Worm (Caenorhabditis elegans): ENCODE data around the gene pvf-1.

The pvf-1 gene

ce11 chrIII:1794100-1794499, 30.0 kb downstream of the pvf-1 start:
- no peak for TF ChIP-seq tbx-2 (tag; optimal IDR thresholded peaks at IDR 0.05)
- no peak for TF ChIP-seq nfya-1 (tag; optimal IDR thresholded peaks at IDR 0.05; ENCODE audit: insufficient read depth)
- TF ChIP-seq ceh-28 (tag; optimal IDR thresholded peaks at IDR 0.05) = peak; percentile 65
- TF ChIP-seq ama-1 (optimal IDR thresholded peaks at IDR 0.05) = no peak

DNA sequence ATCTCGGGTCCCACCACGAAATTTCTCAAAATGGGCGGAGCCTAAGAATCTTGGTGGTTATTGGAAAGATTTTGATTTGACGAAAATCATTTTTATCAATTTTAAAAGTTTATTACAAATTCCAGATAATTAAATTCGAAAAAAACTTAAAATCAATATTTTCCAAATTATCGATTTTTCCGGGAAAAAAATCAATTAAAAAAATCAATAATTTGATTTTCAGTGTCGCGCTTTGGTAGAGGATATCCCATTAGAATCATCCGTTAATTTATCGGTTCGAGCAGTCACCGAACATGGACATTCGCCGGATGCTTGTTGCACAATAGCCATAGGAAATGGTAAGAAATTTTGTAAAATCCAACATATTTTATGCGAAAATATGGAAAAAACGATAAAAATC, 30.7 kb downstream of the pvf-1 start:
- peak; percentile 84 for TF ChIP-seq ceh-28 (tag; optimal IDR thresholded peaks at IDR 0.05)
- TF ChIP-seq nhr-28 (tag; optimal IDR thresholded peaks at IDR 0.05) = no peak

- TF ChIP-seq lin-39 (tag; optimal IDR thresholded peaks at IDR 0.05) (peak; percentile 21), nfya-1 (tag; optimal IDR thresholded peaks at IDR 0.05; ENCODE audit: insufficient read depth) (peak; percentile 17), nhr-77 (tag; optimal IDR thresholded peaks at IDR 0.05) (no peak)
Measured at ce11 chrIII:1791949-1792348, 32.2 kb downstream of the pvf-1 start.

ce11 chrIII:1788972-1789371, 35.1 kb downstream of the pvf-1 start:
- TF ChIP-seq mml-1 (tag; optimal IDR thresholded peaks at IDR 0.05) = no peak
- no peak for TF ChIP-seq unc-39 (tag; optimal IDR thresholded peaks at IDR 0.05)
- no peak for TF ChIP-seq sea-2 (GFP tag; optimal IDR thresholded peaks at IDR 0.05)
- TF ChIP-seq egl-5 (tag; optimal IDR thresholded peaks at IDR 0.05) = no peak
- no peak for TF ChIP-seq hmg-11 (tag; optimal IDR thresholded peaks at IDR 0.05)
- TF ChIP-seq nhr-67 (tag; optimal IDR thresholded peaks at IDR 0.05) = no peak
- no peak for TF ChIP-seq nhr-23 (tag; optimal IDR thresholded peaks at IDR 0.05)
- no peak for TF ChIP-seq skn-1 (tag; optimal IDR thresholded peaks at IDR 0.05)
- no peak for TF ChIP-seq nhr-12 (tag; optimal IDR thresholded peaks at IDR 0.05)
- no peak for TF ChIP-seq ZK546.5 (tag; optimal IDR thresholded peaks at IDR 0.05)
- no peak for TF ChIP-seq pqm-1 (tag; optimal IDR thresholded peaks at IDR 0.05)
- TF ChIP-seq ztf-4 (tag; optimal IDR thresholded peaks at IDR 0.05) = no peak
- TF ChIP-seq tbx-2 (tag; optimal IDR thresholded peaks at IDR 0.05) = no peak

ce11 chrIII:1788033-1788432, 36.1 kb downstream of the pvf-1 start, which contains the start of gene rimb-1:
TSS of gene rimb-1 (plus strand) at chrIII:1788333.
- no peak for TF ChIP-seq nhr-28 (tag; optimal IDR thresholded peaks at IDR 0.05)
- TF ChIP-seq mdl-1 (tag; optimal IDR thresholded peaks at IDR 0.05) = no peak
- no peak for TF ChIP-seq elt-2 (tag; optimal IDR thresholded peaks at IDR 0.05)
- TF ChIP-seq nhr-23 (tag; optimal IDR thresholded peaks at IDR 0.05) = no peak

DNA sequence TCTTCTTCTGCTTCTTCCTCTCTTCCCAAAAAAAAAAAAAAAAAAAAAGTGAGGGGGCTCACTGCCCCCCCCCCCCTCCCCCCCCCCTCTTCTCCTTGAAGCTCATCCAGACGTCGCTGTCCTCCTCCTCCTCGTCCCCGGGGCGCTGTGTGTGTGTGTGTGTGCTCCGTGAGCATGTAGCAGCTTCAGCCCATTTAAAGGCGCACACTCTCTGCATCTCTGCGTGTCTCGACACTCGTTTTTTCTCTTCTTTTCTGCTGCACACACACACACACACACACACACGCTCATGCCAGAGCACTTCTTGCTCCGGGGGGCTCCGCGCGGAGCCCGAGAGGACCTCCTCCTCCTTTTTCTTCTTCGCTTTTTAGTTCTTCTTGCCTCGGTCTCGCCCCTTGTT, 38.3 kb downstream of the pvf-1 start:
- TF ChIP-seq lin-15B (tag; optimal IDR thresholded peaks at IDR 0.05) = peak; percentile 40
- TF ChIP-seq lin-39 (tag; optimal IDR thresholded peaks at IDR 0.05) = peak; percentile 56
- TF ChIP-seq mdl-1 (tag; optimal IDR thresholded peaks at IDR 0.05) = no peak
- no peak for TF ChIP-seq nhr-67 (tag; optimal IDR thresholded peaks at IDR 0.05)
- TF ChIP-seq nhr-28 (tag; optimal IDR thresholded peaks at IDR 0.05) = no peak
- no peak for TF ChIP-seq nhr-237 (tag; optimal IDR thresholded peaks at IDR 0.05)
- TF ChIP-seq nhr-76 (tag; optimal IDR thresholded peaks at IDR 0.05) = no peak
- TF ChIP-seq snpc-4 (tag; optimal IDR thresholded peaks at IDR 0.05) = peak; percentile 5
- peak; percentile 15 for TF ChIP-seq tbx-2 (tag; optimal IDR thresholded peaks at IDR 0.05)
- no peak for TF ChIP-seq nhr-25 (tag; optimal IDR thresholded peaks at IDR 0.05)
- TF ChIP-seq unc-39 (tag; optimal IDR thresholded peaks at IDR 0.05) = no peak
- TF ChIP-seq nfya-1 (tag; optimal IDR thresholded peaks at IDR 0.05; ENCODE audit: insufficient read depth) = peak; percentile 75
- TF ChIP-seq ceh-28 (tag; optimal IDR thresholded peaks at IDR 0.05) = no peak
- peak; percentile 33 for TF ChIP-seq ceh-82 (tag; optimal IDR thresholded peaks at IDR 0.05)
- no peak for TF ChIP-seq ceh-16 (tag; optimal IDR thresholded peaks at IDR 0.05)
- TF ChIP-seq unc-62 (GFP tag; optimal IDR thresholded peaks at IDR 0.05) = no peak
- TF ChIP-seq aly-2 (tag; optimal IDR thresholded peaks at IDR 0.05) = no peak
- no peak for TF ChIP-seq elt-1 (tag; optimal IDR thresholded peaks at IDR 0.05)
- no peak for TF ChIP-seq fos-1 (tag; optimal IDR thresholded peaks at IDR 0.05)
- TF ChIP-seq fkh-10 (GFP tag; optimal IDR thresholded peaks at IDR 0.05) = peak; percentile 41
- no peak for TF ChIP-seq egl-5 (tag; optimal IDR thresholded peaks at IDR 0.05)
- TF ChIP-seq nhr-11 (tag; optimal IDR thresholded peaks at IDR 0.05) = peak; percentile 42
- TF ChIP-seq nhr-23 (tag; optimal IDR thresholded peaks at IDR 0.05) = no peak
- no peak for TF ChIP-seq ztf-11 (tag; optimal IDR thresholded peaks at IDR 0.05)

Measured in whole organism, L3 larva.